Worm (Caenorhabditis elegans) whole organism, young adult: ENCODE measurements around the gene sqv-3.

Experiments used
- B0261.1 ChIP-seq: sonication (generic microtip); optimal IDR thresholded peaks from 2 replicates; lab custom pipeline; 2016; ENCODE audit warnings: mild to moderate bottlenecking, missing genetic modification characterization, moderate library complexity, missing compliant biosample characterization
- F22D6.2 ChIP-seq: sonication (generic microtip); optimal IDR thresholded peaks from 2 replicates; lab custom pipeline; 2016; ENCODE audit warnings: mild to moderate bottlenecking, missing genetic modification characterization, missing compliant biosample characterization
- F33H1.4 ChIP-seq: fragments of 200-800 bp; sonication (Bioruptor generic); IDR thresholded peaks from 2 replicates; pipeline ENCODE4 v1.3.6; 2022; ENCODE audit warnings: missing genetic modification reagents, missing genetic modification characterization, missing compliant biosample characterization
- F57A8.1 ChIP-seq: fragments of 200-800 bp; sonication (Bioruptor generic); optimal IDR thresholded peaks from 2 replicates; lab custom pipeline; 2018; ENCODE audit warnings: mild to moderate bottlenecking, missing genetic modification characterization, moderate library complexity, missing compliant biosample characterization
- K11D2.4 ChIP-seq: fragments of 200-800 bp; sonication (Bioruptor generic); IDR thresholded peaks from 2 replicates; pipeline ENCODE4 v1.3.6; 2022; ENCODE audit warnings: missing genetic modification reagents, missing genetic modification characterization, missing compliant biosample characterization
- T26A5.8 ChIP-seq: sonication (generic microtip); optimal IDR thresholded peaks from 2 replicates; lab custom pipeline; 2016; ENCODE audit warnings: missing genetic modification characterization, missing compliant biosample characterization
- aptf-2 ChIP-seq: fragments of 200-800 bp; sonication (Bioruptor generic); conservative IDR thresholded peaks from 2 replicates; pipeline ENCODE4 v1.3.6; 2022; ENCODE audit warnings: missing genetic modification reagents, missing genetic modification characterization, missing compliant biosample characterization
- attf-3 ChIP-seq: fragments of 200-800 bp; sonication (Bioruptor generic); conservative IDR thresholded peaks from 2 replicates; pipeline ENCODE4 v1.3.6; 2022; ENCODE audit warnings: missing genetic modification reagents, missing genetic modification characterization, missing compliant biosample characterization
- attf-6 ChIP-seq: fragments of 200-800 bp; sonication (Bioruptor generic); IDR thresholded peaks from 2 replicates; pipeline ENCODE4 v1.3.6; 2022; ENCODE audit warnings: missing genetic modification reagents, missing genetic modification characterization, missing compliant biosample characterization
- cebp-1 ChIP-seq, 2 experiments: fragments of 200-800 bp in 1 of 2; sonication (Bioruptor generic) in 1 of 2; sonication (generic microtip) in 1 of 2; IDR thresholded peaks in 1 of 2; optimal IDR thresholded peaks in 1 of 2; 2 replicates each; pipeline versions ENCODE4 v1.3.6 to Lab custom; 2017 to 2022; ENCODE audit warnings: missing compliant biosample characterization in 2 of 2, missing genetic modification characterization in 2 of 2, mild to moderate bottlenecking in 1 of 2, missing genetic modification reagents in 1 of 2, moderate library complexity in 1 of 2
- cebp-2 ChIP-seq: fragments of 200-800 bp; sonication (Bioruptor generic); IDR thresholded peaks from 2 replicates; pipeline ENCODE4 v1.3.6; 2022; ENCODE audit warnings: missing genetic modification characterization, missing compliant biosample characterization
- ceh-100 ChIP-seq: fragments of 200-800 bp; sonication (Bioruptor generic); IDR thresholded peaks from 2 replicates; pipeline ENCODE4 v1.3.6; 2022; ENCODE audit warnings: missing genetic modification reagents, missing genetic modification characterization, missing compliant biosample characterization
- ceh-27 ChIP-seq: fragments of 200-800 bp; sonication (Bioruptor generic); optimal IDR thresholded peaks from 2 replicates; lab custom pipeline; 2018; ENCODE audit warnings: mild to moderate bottlenecking, missing genetic modification characterization, moderate library complexity, missing compliant biosample characterization
- dpl-1 ChIP-seq: fragments of 150-350 bp; optimal IDR thresholded peaks from 2 replicates; lab custom pipeline; 2014; ENCODE audit warnings: missing biosample characterization, missing genetic modification reagents, missing genetic modification characterization
- efl-1 ChIP-seq: fragments of 150-350 bp; optimal IDR thresholded peaks from 2 replicates; lab custom pipeline; 2014; ENCODE audit warnings: missing biosample characterization, missing genetic modification reagents, missing genetic modification characterization
- egl-18 ChIP-seq: fragments of 200-800 bp; sonication (Bioruptor generic); IDR thresholded peaks from 2 replicates; pipeline ENCODE4 v1.3.6; 2022; ENCODE audit warnings: missing genetic modification reagents, missing genetic modification characterization, missing compliant biosample characterization
- egl-44 ChIP-seq: fragments of 200-800 bp; sonication (Bioruptor generic); IDR thresholded peaks from 2 replicates; pipeline ENCODE4 v1.3.6; 2022; ENCODE audit warnings: missing genetic modification reagents, missing genetic modification characterization, missing compliant biosample characterization
- hrde-1 ChIP-seq: sonication (generic microtip); optimal IDR thresholded peaks from 2 replicates; lab custom pipeline; 2016; ENCODE audit warnings: missing genetic modification characterization, mild to moderate bottlenecking, missing compliant biosample characterization, moderate library complexity, missing genotype, missing genetic modification reagents, borderline replicate concordance
- lag-1 ChIP-seq: fragments of 200-800 bp; sonication (Bioruptor generic); IDR thresholded peaks from 2 replicates; pipeline ENCODE4 v1.3.6; 2022; ENCODE audit warnings: missing genetic modification reagents, missing genetic modification characterization, missing compliant biosample characterization
- lin-35 ChIP-seq, 3 experiments: fragments of 150-350 bp in 2 of 3; sonication (generic microtip) in 1 of 3; optimal IDR thresholded peaks; 2 replicates each; lab custom pipeline; 2014 to 2018; ENCODE audit warnings: missing biosample characterization in 3 of 3, missing genetic modification characterization in 3 of 3, missing genetic modification reagents in 3 of 3
- lin-40 ChIP-seq: sonication (generic microtip); optimal IDR thresholded peaks from 2 replicates; lab custom pipeline; 2016; ENCODE audit warnings: missing genetic modification characterization, mild to moderate bottlenecking, missing compliant biosample characterization, missing genotype, missing genetic modification reagents
- lin-54 ChIP-seq: fragments of 200-800 bp; sonication (Bioruptor generic); optimal IDR thresholded peaks from 2 replicates; lab custom pipeline; 2018; ENCODE audit warnings: mild to moderate bottlenecking, missing genetic modification characterization, missing compliant biosample characterization
- lir-1 ChIP-seq: fragments of 200-800 bp; sonication (Bioruptor generic); conservative IDR thresholded peaks from 2 replicates; pipeline ENCODE4 v1.3.6; 2022; ENCODE audit warnings: missing genetic modification reagents, missing genetic modification characterization, missing compliant biosample characterization
- madf-6 ChIP-seq: fragments of 200-800 bp; sonication (Bioruptor generic); IDR thresholded peaks from 2 replicates; pipeline ENCODE4 v1.3.6; 2022; ENCODE audit warnings: missing genetic modification reagents, missing genetic modification characterization, missing compliant biosample characterization
- madf-8 ChIP-seq: fragments of 200-800 bp; sonication (Bioruptor generic); conservative IDR thresholded peaks from 2 replicates; pipeline ENCODE4 v1.3.6; 2022; ENCODE audit warnings: missing genetic modification reagents, missing genetic modification characterization, missing compliant biosample characterization
- mel-28 ChIP-seq: sonication (generic microtip); optimal IDR thresholded peaks from 2 replicates; lab custom pipeline; 2016; ENCODE audit warnings: borderline replicate concordance, mild to moderate bottlenecking, missing genetic modification characterization, missing compliant biosample characterization
- mes-4 ChIP-seq: sonication (generic microtip); optimal IDR thresholded peaks from 2 replicates; lab custom pipeline; 2016; ENCODE audit warnings: missing genotype, missing genetic modification characterization, missing compliant biosample characterization
- nfya-2 ChIP-seq: fragments of 200-800 bp; sonication (Bioruptor generic); IDR thresholded peaks from 2 replicates; pipeline ENCODE4 v1.3.6; 2022; ENCODE audit warnings: missing genetic modification reagents, missing genetic modification characterization, missing compliant biosample characterization
- rcor-1 ChIP-seq: fragments of 200-800 bp; sonication (Bioruptor generic); IDR thresholded peaks from 2 replicates; pipeline ENCODE4 v1.3.6; 2022; ENCODE audit warnings: missing genetic modification reagents, missing genetic modification characterization, missing compliant biosample characterization
- rpc-1 ChIP-seq, 2 experiments: fragments of 150-350 bp in 1 of 2; sonication (generic microtip) in 1 of 2; optimal IDR thresholded peaks; 2 replicates each; lab custom pipeline; 2014 to 2018; ENCODE audit warnings: missing biosample characterization in 1 of 2, missing genetic modification characterization in 1 of 2, missing genetic modification reagents in 1 of 2, missing genotype in 1 of 2
- snpc-1.3 ChIP-seq: sonication (generic microtip); optimal IDR thresholded peaks from 2 replicates; lab custom pipeline; 2017; ENCODE audit warnings: missing genetic modification characterization, mild to moderate bottlenecking, missing compliant biosample characterization, antibody characterized with exemption, moderate library complexity, missing genotype, missing genetic modification reagents; ENCODE audit not compliant: insufficient read depth
- snpc-3.4 ChIP-seq: sonication (generic microtip); optimal IDR thresholded peaks from 2 replicates; lab custom pipeline; 2017; ENCODE audit warnings: missing genetic modification characterization, mild to moderate bottlenecking, missing compliant biosample characterization, antibody characterized with exemption, moderate library complexity, missing genotype, missing genetic modification reagents
- tbp1 ChIP-seq: fragments of 200-800 bp; sonication (Bioruptor generic); optimal IDR thresholded peaks from 2 replicates; lab custom pipeline; 2018; ENCODE audit warnings: mild to moderate bottlenecking, missing genetic modification characterization, missing compliant biosample characterization
- tlf-1 ChIP-seq: fragments of 200-800 bp; sonication (Bioruptor generic); optimal IDR thresholded peaks from 2 replicates; lab custom pipeline; 2018; ENCODE audit warnings: mild to moderate bottlenecking, missing genetic modification characterization, missing compliant biosample characterization
- zfh-2 ChIP-seq: fragments of 200-800 bp; sonication (Bioruptor generic); conservative IDR thresholded peaks from 2 replicates; pipeline ENCODE4 v1.3.6; 2022; ENCODE audit warnings: missing genetic modification reagents, missing genetic modification characterization, missing compliant biosample characterization
- ztf-22 ChIP-seq: fragments of 200-800 bp; sonication (Bioruptor generic); optimal IDR thresholded peaks from 2 replicates; lab custom pipeline; 2018; ENCODE audit warnings: mild to moderate bottlenecking, missing genetic modification characterization, moderate library complexity, missing compliant biosample characterization
- ztf-25 ChIP-seq: fragments of 200-800 bp; sonication (Bioruptor generic); IDR thresholded peaks from 2 replicates; pipeline ENCODE4 v1.3.6; 2022; ENCODE audit warnings: missing genetic modification reagents, missing genetic modification characterization, missing compliant biosample characterization
- ztf-28 ChIP-seq: fragments of 200-800 bp; sonication (Bioruptor generic); IDR thresholded peaks from 2 replicates; pipeline ENCODE4 v1.3.6; 2022; ENCODE audit warnings: missing genetic modification reagents, missing genetic modification characterization, missing compliant biosample characterization

The sqv-3 gene

DNA sequence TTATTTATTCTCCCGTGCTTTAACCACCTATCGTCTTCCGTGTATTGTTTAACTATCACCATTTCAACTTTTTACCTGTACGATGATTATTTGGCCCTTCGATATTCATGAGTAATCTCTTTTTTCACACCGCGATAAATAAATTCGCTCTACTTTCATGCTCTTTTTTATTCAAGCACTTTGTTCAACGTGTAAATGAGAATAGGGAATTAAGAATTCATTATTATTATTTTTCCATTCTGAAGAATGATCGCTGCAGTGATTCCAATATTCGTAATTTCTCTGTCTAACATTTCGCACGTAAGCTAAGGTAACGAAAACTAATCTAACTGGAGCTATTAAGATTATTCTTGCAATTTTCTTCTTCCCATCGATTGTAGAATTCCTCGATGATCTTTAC lies 31.5 kb downstream of the sqv-3 start, which contains the start of gene T05G5.4 (continued):
- TF ChIP-seq tlf-1: peak; percentile 39
- TF ChIP-seq lag-1 (GFP tag; lab: Robert Waterston, UW): no peak
- TF ChIP-seq lin-40 (tag; lab: Kevin White, UChicago): no peak
- TF ChIP-seq cebp-2 (GFP tag; lab: Robert Waterston, UW): no peak
- TF ChIP-seq egl-18 (GFP tag; lab: Robert Waterston, UW): no peak
- TF ChIP-seq ztf-22: no peak
- TF ChIP-seq K11D2.4 (GFP tag; lab: Robert Waterston, UW): no peak
- TF ChIP-seq ztf-25 (GFP tag; lab: Robert Waterston, UW): 0 out of 2 replicates have a peak, but pooled peaks have one; percentile 23
- no peak for TF ChIP-seq zfh-2 (GFP tag; lab: Robert Waterston, UW)
- peak; percentile 46 for TF ChIP-seq lin-54
- no peak for TF ChIP-seq aptf-2 (GFP tag; lab: Robert Waterston, UW)
- TF ChIP-seq B0261.1 (tag; lab: Kevin White, UChicago): no peak
- no peak for TF ChIP-seq T26A5.8
- no peak for TF ChIP-seq F57A8.1
- TF ChIP-seq lir-1: no peak
- no peak for TF ChIP-seq egl-44 (GFP tag; lab: Robert Waterston, UW)
- TF ChIP-seq attf-6 (GFP tag; lab: Robert Waterston, UW): peak; percentile 37; the same call in 1 of the 2 replicates
- no peak for TF ChIP-seq F33H1.4 (GFP tag; lab: Robert Waterston, UW)
- peak; percentile 20 for TF ChIP-seq tbp1
- peak; percentile 46 for TF ChIP-seq snpc-1.3 (tag; lab: Kevin White, UChicago)
- TF ChIP-seq ztf-28 (GFP tag; lab: Robert Waterston, UW): no peak
- no peak for TF ChIP-seq attf-3 (GFP tag; lab: Robert Waterston, UW)
- no peak for TF ChIP-seq rcor-1 (GFP tag; lab: Robert Waterston, UW)
- TF ChIP-seq snpc-3.4 (tag; lab: Kevin White, UChicago): peak; percentile 4
- TF ChIP-seq madf-6 (GFP tag; lab: Robert Waterston, UW): peak; percentile 68
- no peak for TF ChIP-seq ceh-27
- no peak for TF ChIP-seq rpc-1 (optimal IDR thresholded peaks at IDR 0.05; lab: Kevin White, UChicago)
- no peak for TF ChIP-seq rpc-1 (tag; optimal IDR thresholded peaks at IDR 0.05; lab: Kevin White, UChicago)
- TF ChIP-seq F22D6.2: no peak
- TF ChIP-seq nfya-2 (GFP tag; lab: Robert Waterston, UW): no peak

- TF ChIP-seq F33H1.4 (GFP tag; lab: Robert Waterston, UW) (peak; percentile 44), cebp-1 (GFP tag; IDR thresholded peaks at IDR 0.05; lab: Robert Waterston, UW) (no peak), cebp-1 (tag; optimal IDR thresholded peaks at IDR 0.05; lab: Kevin White, UChicago) (peak; percentile 53), dpl-1 (GFP tag; lab: Kevin White, UChicago) (peak; percentile 11), rcor-1 (GFP tag; lab: Robert Waterston, UW) (0 out of 2 replicates have a peak, but pooled peaks have one; percentile 24), ztf-28 (GFP tag; lab: Robert Waterston, UW) (no peak), hrde-1 (tag; lab: Kevin White, UChicago) (no peak), zfh-2 (GFP tag; lab: Robert Waterston, UW) (no peak), mes-4 (tag; lab: Kevin White, UChicago) (no peak), madf-8 (no peak), mel-28 (tag; lab: Kevin White, UChicago) (no peak), lin-54 (peak; percentile 2), ceh-100 (GFP tag; lab: Robert Waterston, UW) (no peak), efl-1 (GFP tag; lab: Kevin White, UChicago) (peak; percentile 24), lin-35 (GFP tag; optimal IDR thresholded peaks at IDR 0.05; lab: Kevin White, UChicago) (peak in 1 of 3 experiments; percentile 8)
Observed at ce11 chrIII:9747133-9747532, 33.0 kb downstream of the sqv-3 start, which contains the start of the genes iff-1 and cdk-1. TSS of gene iff-1 (minus strand) at chrIII:9747193. TSS of gene cdk-1 (plus strand) at chrIII:9747472.
